Worm (Caenorhabditis elegans) whole organism, young adult: ENCODE measurements around the gene F53H1.3.
A peak's percentile ranks its signal among the peaks of the same experiment; 100 is the strongest.

ENCODE experiments used
- B0035.1 ChIP-seq: sonication (generic microtip); optimal IDR thresholded peaks from 2 replicates; lab custom pipeline; 2016; ENCODE audit warnings: missing genetic modification characterization, mild to moderate bottlenecking, missing compliant biosample characterization, missing genotype, missing genetic modification reagents
- B0261.1 ChIP-seq: sonication (generic microtip); optimal IDR thresholded peaks from 2 replicates; lab custom pipeline; 2016; ENCODE audit warnings: mild to moderate bottlenecking, missing genetic modification characterization, moderate library complexity, missing compliant biosample characterization
- C17E4.6 ChIP-seq: fragments of 200-800 bp; sonication (Bioruptor generic); IDR thresholded peaks from 2 replicates; pipeline ENCODE4 v1.3.6; 2022; ENCODE audit warnings: missing genetic modification reagents, missing genetic modification characterization, missing compliant biosample characterization
- F22D6.2 ChIP-seq: sonication (generic microtip); optimal IDR thresholded peaks from 2 replicates; lab custom pipeline; 2016; ENCODE audit warnings: mild to moderate bottlenecking, missing genetic modification characterization, missing compliant biosample characterization
- F39B2.1 ChIP-seq: fragments of 200-800 bp; sonication (Bioruptor generic); IDR thresholded peaks from 2 replicates; pipeline ENCODE4 v1.3.6; 2022; ENCODE audit warnings: missing genetic modification reagents, missing genetic modification characterization, missing compliant biosample characterization
- F52B5.7 ChIP-seq: sonication (generic microtip); optimal IDR thresholded peaks from 2 replicates; lab custom pipeline; 2016; ENCODE audit warnings: mild to moderate bottlenecking, missing genetic modification characterization, missing compliant biosample characterization
- F57C9.4 ChIP-seq: sonication (generic microtip); optimal IDR thresholded peaks from 2 replicates; lab custom pipeline; 2017; ENCODE audit warnings: mild to moderate bottlenecking, missing genetic modification characterization, missing compliant biosample characterization
- K11D2.4 ChIP-seq: fragments of 200-800 bp; sonication (Bioruptor generic); IDR thresholded peaks from 2 replicates; pipeline ENCODE4 v1.3.6; 2022; ENCODE audit warnings: missing genetic modification reagents, missing genetic modification characterization, missing compliant biosample characterization
- Y53F4B.3 ChIP-seq: fragments of 200-800 bp; sonication (Bioruptor generic); IDR thresholded peaks from 2 replicates; pipeline ENCODE4 v1.3.6; 2022; ENCODE audit warnings: missing genetic modification reagents, missing genetic modification characterization, missing compliant biosample characterization
- Y53G8AR.9 ChIP-seq: fragments of 200-800 bp; sonication (Bioruptor generic); conservative IDR thresholded peaks from 2 replicates; pipeline ENCODE4 v1.3.6; 2022; ENCODE audit warnings: missing genetic modification reagents, missing genetic modification characterization, missing compliant biosample characterization
- Y56A3A.18 ChIP-seq: fragments of 200-800 bp; sonication (Bioruptor generic); IDR thresholded peaks from 2 replicates; pipeline ENCODE4 v1.3.6; 2022; ENCODE audit warnings: missing genetic modification reagents, missing genetic modification characterization, missing compliant biosample characterization
- Y95B8A.8 ChIP-seq: fragments of 200-800 bp; sonication (Bioruptor generic); IDR thresholded peaks from 2 replicates; pipeline ENCODE4 v1.3.6; 2022; ENCODE audit warnings: missing genetic modification reagents, missing genetic modification characterization, missing compliant biosample characterization
- ZK185.1 ChIP-seq: sonication (generic microtip); optimal IDR thresholded peaks from 2 replicates; lab custom pipeline; 2016; ENCODE audit warnings: mild to moderate bottlenecking, missing genetic modification characterization, missing compliant biosample characterization; ENCODE audit not compliant: poor library complexity, severe bottlenecking
- akir-1 ChIP-seq: fragments of 200-800 bp; sonication (Bioruptor generic); optimal IDR thresholded peaks from 2 replicates; lab custom pipeline; 2018; ENCODE audit warnings: mild to moderate bottlenecking, missing genetic modification characterization, moderate library complexity, missing compliant biosample characterization
- aptf-2 ChIP-seq: fragments of 200-800 bp; sonication (Bioruptor generic); conservative IDR thresholded peaks from 2 replicates; pipeline ENCODE4 v1.3.6; 2022; ENCODE audit warnings: missing genetic modification reagents, missing genetic modification characterization, missing compliant biosample characterization
- atf-7 ChIP-seq: sonication (generic microtip); optimal IDR thresholded peaks from 2 replicates; lab custom pipeline; 2017; ENCODE audit warnings: mild to moderate bottlenecking, missing genetic modification characterization, missing compliant biosample characterization
- attf-3 ChIP-seq: fragments of 200-800 bp; sonication (Bioruptor generic); conservative IDR thresholded peaks from 2 replicates; pipeline ENCODE4 v1.3.6; 2022; ENCODE audit warnings: missing genetic modification reagents, missing genetic modification characterization, missing compliant biosample characterization
- cebp-1 ChIP-seq, 2 experiments: fragments of 200-800 bp in 1 of 2; sonication (Bioruptor generic) in 1 of 2; sonication (generic microtip) in 1 of 2; IDR thresholded peaks in 1 of 2; optimal IDR thresholded peaks in 1 of 2; 2 replicates each; pipeline versions ENCODE4 v1.3.6 to Lab custom; 2017 to 2022; ENCODE audit warnings: missing compliant biosample characterization in 2 of 2, missing genetic modification characterization in 2 of 2, mild to moderate bottlenecking in 1 of 2, missing genetic modification reagents in 1 of 2, moderate library complexity in 1 of 2
- ceh-100 ChIP-seq: fragments of 200-800 bp; sonication (Bioruptor generic); IDR thresholded peaks from 2 replicates; pipeline ENCODE4 v1.3.6; 2022; ENCODE audit warnings: missing genetic modification reagents, missing genetic modification characterization, missing compliant biosample characterization
- ceh-40 ChIP-seq: fragments of 200-800 bp; sonication (Bioruptor generic); IDR thresholded peaks from 2 replicates; pipeline ENCODE4 v1.3.6; 2022; ENCODE audit warnings: missing genetic modification characterization, missing compliant biosample characterization
- ceh-91 ChIP-seq: fragments of 200-800 bp; sonication (Bioruptor generic); IDR thresholded peaks from 2 replicates; pipeline ENCODE4 v1.3.6; 2022; ENCODE audit warnings: missing genetic modification reagents, missing genetic modification characterization, missing compliant biosample characterization
- dox-1 ChIP-seq: fragments of 200-800 bp; sonication (Bioruptor generic); IDR thresholded peaks from 2 replicates; pipeline ENCODE4 v1.3.6; 2022; ENCODE audit warnings: missing genetic modification reagents, missing genetic modification characterization, missing compliant biosample characterization
- egl-44 ChIP-seq: fragments of 200-800 bp; sonication (Bioruptor generic); IDR thresholded peaks from 2 replicates; pipeline ENCODE4 v1.3.6; 2022; ENCODE audit warnings: missing genetic modification reagents, missing genetic modification characterization, missing compliant biosample characterization
- gei-17 ChIP-seq: fragments of 200-800 bp; sonication (Bioruptor generic); optimal IDR thresholded peaks from 2 replicates; lab custom pipeline; 2018; ENCODE audit warnings: mild to moderate bottlenecking, missing genetic modification characterization, missing compliant biosample characterization
- hlh-12 ChIP-seq: sonication (generic microtip); optimal IDR thresholded peaks from 2 replicates; lab custom pipeline; 2016; ENCODE audit warnings: missing genetic modification characterization, missing compliant biosample characterization
- hmg-1.2 ChIP-seq: fragments of 200-800 bp; sonication (Bioruptor generic); IDR thresholded peaks from 2 replicates; pipeline ENCODE4 v1.3.6; 2022; ENCODE audit warnings: missing genetic modification reagents, missing genetic modification characterization, missing compliant biosample characterization
- hmg-20 ChIP-seq: fragments of 200-800 bp; sonication (Bioruptor generic); IDR thresholded peaks from 2 replicates; pipeline ENCODE4 v1.3.6; 2022; ENCODE audit warnings: missing genetic modification reagents, missing genetic modification characterization, missing compliant biosample characterization
- lag-1 ChIP-seq: fragments of 200-800 bp; sonication (Bioruptor generic); IDR thresholded peaks from 2 replicates; pipeline ENCODE4 v1.3.6; 2022; ENCODE audit warnings: missing genetic modification reagents, missing genetic modification characterization, missing compliant biosample characterization
- let-607 ChIP-seq, 2 experiments: fragments of 200-800 bp in 1 of 2; sonication (Bioruptor generic) in 1 of 2; sonication (generic microtip) in 1 of 2; optimal IDR thresholded peaks; 2 replicates each; lab custom pipeline; 2016 to 2018; ENCODE audit warnings: mild to moderate bottlenecking in 2 of 2, missing compliant biosample characterization in 2 of 2, missing genetic modification characterization in 2 of 2, moderate library complexity in 2 of 2, missing genotype in 1 of 2
- lin-54 ChIP-seq: fragments of 200-800 bp; sonication (Bioruptor generic); optimal IDR thresholded peaks from 2 replicates; lab custom pipeline; 2018; ENCODE audit warnings: mild to moderate bottlenecking, missing genetic modification characterization, missing compliant biosample characterization
- lsl-1 ChIP-seq: fragments of 200-800 bp; sonication (Bioruptor generic); optimal IDR thresholded peaks from 2 replicates; lab custom pipeline; 2018; ENCODE audit warnings: mild to moderate bottlenecking, missing genetic modification characterization, moderate library complexity, missing compliant biosample characterization
- mcd-1 ChIP-seq: fragments of 200-800 bp; sonication (Bioruptor generic); IDR thresholded peaks from 2 replicates; pipeline ENCODE4 v1.3.6; 2022; ENCODE audit warnings: missing genetic modification reagents, missing genetic modification characterization, missing compliant biosample characterization
- mel-28 ChIP-seq: sonication (generic microtip); optimal IDR thresholded peaks from 2 replicates; lab custom pipeline; 2016; ENCODE audit warnings: borderline replicate concordance, mild to moderate bottlenecking, missing genetic modification characterization, missing compliant biosample characterization
- mes-4 ChIP-seq: sonication (generic microtip); optimal IDR thresholded peaks from 2 replicates; lab custom pipeline; 2016; ENCODE audit warnings: missing genotype, missing genetic modification characterization, missing compliant biosample characterization
- nfya-2 ChIP-seq: fragments of 200-800 bp; sonication (Bioruptor generic); IDR thresholded peaks from 2 replicates; pipeline ENCODE4 v1.3.6; 2022; ENCODE audit warnings: missing genetic modification reagents, missing genetic modification characterization, missing compliant biosample characterization
- nfyb-1 ChIP-seq: fragments of 200-800 bp; sonication (Bioruptor generic); IDR thresholded peaks from 2 replicates; pipeline ENCODE4 v1.3.6; 2022; ENCODE audit warnings: missing genetic modification reagents, missing genetic modification characterization, missing compliant biosample characterization
- nhr-120 ChIP-seq: fragments of 200-800 bp; sonication (Bioruptor generic); IDR thresholded peaks from 2 replicates; pipeline ENCODE4 v1.3.6; 2022; ENCODE audit warnings: missing genetic modification characterization, missing compliant biosample characterization
- nhr-80 ChIP-seq: sonication (generic microtip); optimal IDR thresholded peaks from 2 replicates; lab custom pipeline; 2016; ENCODE audit warnings: missing genetic modification characterization, missing compliant biosample characterization
- pha-4 ChIP-seq: fragments of 150-350 bp; sonication (generic microtip); optimal IDR thresholded peaks from 2 replicates; lab custom pipeline; 2014; ENCODE audit warnings: missing biosample characterization, missing genetic modification reagents, missing genetic modification characterization
- repo-1 ChIP-seq: sonication (generic microtip); optimal IDR thresholded peaks from 2 replicates; lab custom pipeline; 2017; ENCODE audit warnings: mild to moderate bottlenecking, missing genetic modification characterization, missing compliant biosample characterization
- snpc-4 ChIP-seq, 5 experiments: fragments of 150-350 bp in 1 of 5; sonication (generic microtip) in 4 of 5; optimal IDR thresholded peaks; 2 replicates each; lab custom pipeline; 2014 to 2018; ENCODE audit warnings: missing genetic modification characterization in 5 of 5, missing biosample characterization in 3 of 5, antibody characterized with exemption in 2 of 5, mild to moderate bottlenecking in 2 of 5, missing compliant biosample characterization in 2 of 5, missing genotype in 2 of 5, moderate library complexity in 2 of 5, missing genetic modification reagents in 1 of 5
- somi-1 ChIP-seq: fragments of 200-800 bp; sonication (Bioruptor generic); optimal IDR thresholded peaks from 2 replicates; lab custom pipeline; 2018; ENCODE audit warnings: mild to moderate bottlenecking, missing genetic modification characterization, missing compliant biosample characterization
- tbx-9 ChIP-seq: sonication (generic microtip); optimal IDR thresholded peaks from 2 replicates; lab custom pipeline; 2016; ENCODE audit warnings: borderline replicate concordance, missing genetic modification characterization, inconsistent platforms, missing compliant biosample characterization
- tlf-1 ChIP-seq: fragments of 200-800 bp; sonication (Bioruptor generic); optimal IDR thresholded peaks from 2 replicates; lab custom pipeline; 2018; ENCODE audit warnings: mild to moderate bottlenecking, missing genetic modification characterization, missing compliant biosample characterization
- zfh-2 ChIP-seq: fragments of 200-800 bp; sonication (Bioruptor generic); conservative IDR thresholded peaks from 2 replicates; pipeline ENCODE4 v1.3.6; 2022; ENCODE audit warnings: missing genetic modification reagents, missing genetic modification characterization, missing compliant biosample characterization
- zim-3 ChIP-seq: sonication (generic microtip); optimal IDR thresholded peaks from 2 replicates; lab custom pipeline; 2017; ENCODE audit warnings: mild to moderate bottlenecking, missing genetic modification characterization, moderate library complexity, missing compliant biosample characterization
- ztf-25 ChIP-seq: fragments of 200-800 bp; sonication (Bioruptor generic); IDR thresholded peaks from 2 replicates; pipeline ENCODE4 v1.3.6; 2022; ENCODE audit warnings: missing genetic modification reagents, missing genetic modification characterization, missing compliant biosample characterization

Gene F53H1.3

DNA sequence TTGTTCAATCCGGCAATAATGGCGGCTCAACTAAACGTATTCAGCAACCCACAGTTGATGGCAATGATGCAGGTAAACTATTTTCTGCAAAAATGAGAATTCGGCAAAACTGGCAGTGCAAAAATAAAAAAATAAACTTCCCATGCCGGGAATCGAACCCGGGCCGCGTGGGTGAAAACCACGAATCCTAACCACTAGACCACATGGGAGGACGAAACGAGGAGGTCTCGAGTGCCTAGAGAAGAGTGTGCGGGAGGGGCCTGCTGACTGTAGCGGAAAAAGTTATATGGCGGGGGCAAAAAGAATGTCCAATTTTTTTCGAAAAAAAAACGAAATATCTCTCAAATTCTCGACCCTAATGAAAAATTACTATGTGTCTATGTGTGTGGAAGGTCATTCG is 59.1 kb downstream of the F53H1.3 start:
- TF ChIP-seq dox-1 (GFP tag; lab: Robert Waterston, UW) (peak; percentile 66), lin-54 (GFP tag; lab: Kevin White, UChicago) (peak; percentile 18), ztf-25 (GFP tag; lab: Robert Waterston, UW) (peak; percentile 95), mcd-1 (GFP tag; lab: Robert Waterston, UW) (peak; percentile 62), lag-1 (GFP tag; lab: Robert Waterston, UW) (no peak), repo-1 (tag; lab: Kevin White, UChicago) (no peak), pha-4 (tag; lab: Kevin White, UChicago) (no peak), tlf-1 (GFP tag; lab: Kevin White, UChicago) (no peak), cebp-1 (GFP tag; IDR thresholded peaks at IDR 0.05; lab: Robert Waterston, UW) (no peak), cebp-1 (tag; optimal IDR thresholded peaks at IDR 0.05; lab: Kevin White, UChicago) (peak; percentile 56), attf-3 (GFP tag; lab: Robert Waterston, UW) (0 out of 2 replicates have a peak, but pooled peaks have one; percentile 31), egl-44 (0 out of 2 replicates have a peak, but pooled peaks have one; percentile 49), hlh-12 (peak; percentile 7), ceh-100 (peak; percentile 43; the same call in 1 of the 2 replicates), Y53G8AR.9 (GFP tag; lab: Robert Waterston, UW) (no peak), C17E4.6 (GFP tag; lab: Robert Waterston, UW) (no peak), Y95B8A.8 (GFP tag; lab: Robert Waterston, UW) (peak; percentile 54; the same call in 1 of the 2 replicates), zim-3 (peak; percentile 67), Y53F4B.3 (GFP tag; lab: Robert Waterston, UW) (no peak), nhr-80 (tag; lab: Kevin White, UChicago) (peak; percentile 18), somi-1 (GFP tag; lab: Kevin White, UChicago) (peak; percentile 45), atf-7 (tag; lab: Kevin White, UChicago) (no peak), K11D2.4 (GFP tag; lab: Robert Waterston, UW) (peak; percentile 46; the same call in 1 of the 2 replicates), hmg-1.2 (GFP tag; lab: Robert Waterston, UW) (peak; percentile 74), ceh-91 (GFP tag; lab: Robert Waterston, UW) (no peak), B0261.1 (peak; percentile 90), B0035.1 (no peak), zfh-2 (GFP tag; lab: Robert Waterston, UW) (peak; percentile 26; the same call in 1 of the 2 replicates), gei-17 (GFP tag; lab: Kevin White, UChicago) (no peak), F39B2.1 (GFP tag; lab: Robert Waterston, UW) (peak; percentile 56; the same call in 1 of the 2 replicates), snpc-4 (GFP tag; optimal IDR thresholded peaks at IDR 0.05; lab: Kevin White, UChicago) (no peak), snpc-4 (tag; optimal IDR thresholded peaks at IDR 0.05; lab: Kevin White, UChicago) (peak in 2 of 4 experiments; percentile 29 to 46), Y56A3A.18 (0 out of 2 replicates have a peak, but pooled peaks have one; percentile 58), hmg-20 (GFP tag; lab: Robert Waterston, UW) (no peak), ceh-40 (GFP tag; lab: Robert Waterston, UW) (no peak), tbx-9 (tag; lab: Kevin White, UChicago) (no peak), F52B5.7 (tag; lab: Kevin White, UChicago) (no peak), lsl-1 (GFP tag; lab: Kevin White, UChicago) (no peak), ZK185.1 (tag; lab: Kevin White, UChicago) (peak; percentile 65), aptf-2 (GFP tag; lab: Robert Waterston, UW) (no peak), nfyb-1 (GFP tag; lab: Robert Waterston, UW) (peak; percentile 78; the same call in 1 of the 2 replicates), nfya-2 (no peak), nhr-120 (GFP tag; lab: Robert Waterston, UW) (no peak), mes-4 (tag; lab: Kevin White, UChicago) (no peak), F22D6.2 (tag; lab: Kevin White, UChicago) (no peak), mel-28 (no peak), akir-1 (GFP tag; lab: Kevin White, UChicago) (no peak), let-607 (tag; optimal IDR thresholded peaks at IDR 0.05; lab: Kevin White, UChicago) (no peak), F57C9.4 (no peak)
